Worm (Caenorhabditis elegans): ENCODE results near the gene C49F5.6.

DNA sequence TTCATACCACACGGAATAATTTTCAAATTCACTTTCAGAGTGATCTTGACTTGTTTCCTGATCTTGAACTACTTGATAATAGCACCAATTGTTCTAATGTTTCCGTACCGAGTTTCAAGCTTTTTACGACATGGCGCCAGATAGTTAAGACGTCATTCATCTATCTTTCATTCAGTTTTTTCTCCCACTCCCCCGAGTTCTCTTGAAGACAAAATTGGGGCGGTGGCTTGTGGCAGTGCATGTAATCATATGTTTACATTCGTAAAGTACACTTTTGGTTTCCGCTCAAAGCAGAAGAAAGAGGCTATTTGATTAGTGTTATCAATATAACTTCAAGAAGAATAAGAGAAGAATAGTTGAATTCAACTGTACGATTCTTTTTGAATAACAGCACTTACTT, 11.5 kb downstream of the C49F5.6 start:
- TF ChIP-seq ztf-11 (tag; optimal IDR thresholded peaks at IDR 0.05) (no peak), unc-39 (tag; optimal IDR thresholded peaks at IDR 0.05) (no peak), ama-1 (optimal IDR thresholded peaks at IDR 0.05) (no peak), aly-2 (tag; optimal IDR thresholded peaks at IDR 0.05) (no peak), lin-39 (tag; optimal IDR thresholded peaks at IDR 0.05) (no peak)

Data from whole organism, L2 larva.